Worm (Caenorhabditis elegans): Measurements from ENCODE around the gene sulp-3.

ce11 chrX:8429503-8429902 is 21.3 kb upstream of the sulp-3 start:
- no peak for TF ChIP-seq ama-1 (optimal IDR thresholded peaks at IDR 0.05)
- no peak for TF ChIP-seq lin-11 (tag; optimal IDR thresholded peaks at IDR 0.05)
- TF ChIP-seq blmp-1 (tag; optimal IDR thresholded peaks at IDR 0.05; ENCODE audit: insufficient read depth) = no peak
- TF ChIP-seq mab-5 (tag; optimal IDR thresholded peaks at IDR 0.05) = no peak
- TF ChIP-seq nhr-6 (tag; optimal IDR thresholded peaks at IDR 0.05) = no peak
- no peak for TF ChIP-seq ceh-82 (tag; optimal IDR thresholded peaks at IDR 0.05)
- TF ChIP-seq nhr-11 (tag; optimal IDR thresholded peaks at IDR 0.05) = no peak
- TF ChIP-seq mdl-1 (tag; optimal IDR thresholded peaks at IDR 0.05) = no peak
- no peak for TF ChIP-seq nhr-129 (tag; optimal IDR thresholded peaks at IDR 0.05)
- no peak for TF ChIP-seq C34F6.9 (tag; optimal IDR thresholded peaks at IDR 0.05)
- no peak for TF ChIP-seq skn-1 (tag; optimal IDR thresholded peaks at IDR 0.05)
- TF ChIP-seq ztf-4 (tag; optimal IDR thresholded peaks at IDR 0.05) = no peak
